Fruit fly (Drosophila melanogaster) whole organism, embryonic: ENCODE results near the gene CG16727.

Experiments used
- Awh ChIP-seq: fragments of 200-800 bp; sonication (Bioruptor generic); IDR thresholded peaks from 2 replicates; pipeline ENCODE4, ENCODE4 v1.3.6; 2022; ENCODE audit warnings: missing biosample characterization, missing genetic modification characterization
- BtbVII ChIP-seq: fragments of 200-800 bp; sonication (Bioruptor generic); optimal IDR thresholded peaks from 3 replicates; lab custom pipeline; 2017; ENCODE audit warnings: missing biosample characterization, mild to moderate bottlenecking, missing genetic modification characterization
- CG10654 ChIP-seq: fragments of 200-800 bp; sonication (Bioruptor generic); optimal IDR thresholded peaks from 2 replicates; lab custom pipeline; 2016; ENCODE audit warnings: missing biosample characterization, missing genetic modification characterization
- CG12659 ChIP-seq: fragments of 200-800 bp; sonication (Bioruptor generic); optimal IDR thresholded peaks from 3 replicates; lab custom pipeline; 2017; ENCODE audit warnings: mild to moderate bottlenecking, missing biosample characterization, missing genetic modification reagents, missing genetic modification characterization
- CG13296 ChIP-seq: fragments of 200-800 bp; sonication (Bioruptor generic); optimal IDR thresholded peaks from 3 replicates; lab custom pipeline; 2018; ENCODE audit warnings: missing biosample characterization, mild to moderate bottlenecking, missing genetic modification characterization
- CG13624 ChIP-seq: fragments of 200-800 bp; sonication (Bioruptor generic); optimal IDR thresholded peaks from 2 replicates; lab custom pipeline; 2016; ENCODE audit warnings: missing biosample characterization, missing genetic modification characterization
- CG13894 ChIP-seq: fragments of 200-800 bp; sonication (Bioruptor generic); optimal IDR thresholded peaks from 3 replicates; lab custom pipeline; 2018; ENCODE audit warnings: missing biosample characterization, mild to moderate bottlenecking, missing genetic modification characterization, moderate library complexity
- CG17568 ChIP-seq: fragments of 200-800 bp; sonication (Bioruptor generic); optimal IDR thresholded peaks from 2 replicates; lab custom pipeline; 2018; ENCODE audit warnings: missing biosample characterization, mild to moderate bottlenecking, missing genetic modification characterization, moderate library complexity
- CG31224 ChIP-seq: fragments of 200-800 bp; sonication (Bioruptor generic); IDR thresholded peaks from 2 replicates; pipeline ENCODE4 v1.3.6; 2022; ENCODE audit warnings: missing biosample characterization, missing genetic modification characterization
- CG31441 ChIP-seq: fragments of 200-800 bp; sonication (Bioruptor generic); IDR thresholded peaks from 2 replicates; pipeline ENCODE4 v1.3.6; 2022; ENCODE audit warnings: missing biosample characterization, missing genetic modification characterization
- CG3163 ChIP-seq: fragments of 200-800 bp; sonication (Bioruptor generic); optimal IDR thresholded peaks from 3 replicates; lab custom pipeline; 2016; ENCODE audit warnings: missing biosample characterization, missing genetic modification characterization
- CG32767 ChIP-seq: fragments of 200-800 bp; sonication (Bioruptor generic); IDR thresholded peaks from 2 replicates; pipeline ENCODE4 v1.3.6; 2022; ENCODE audit warnings: missing biosample characterization, missing genetic modification characterization
- CG32772 ChIP-seq: fragments of 200-800 bp; sonication (Bioruptor generic); IDR thresholded peaks from 2 replicates; pipeline ENCODE4 v1.3.6; 2022; ENCODE audit warnings: missing biosample characterization, missing genetic modification characterization
- CG34376 ChIP-seq: fragments of 200-800 bp; sonication (Bioruptor generic); optimal IDR thresholded peaks from 2 replicates; lab custom pipeline; 2018; ENCODE audit warnings: missing biosample characterization, mild to moderate bottlenecking, missing genetic modification characterization
- CG4404 ChIP-seq: fragments of 200-800 bp; sonication (Bioruptor generic); IDR thresholded peaks from 2 replicates; pipeline ENCODE4 v1.3.6; 2022; ENCODE audit warnings: missing biosample characterization, missing genetic modification characterization
- CG4617 ChIP-seq: fragments of 200-800 bp; sonication (Bioruptor generic); optimal IDR thresholded peaks from 3 replicates; lab custom pipeline; 2016; ENCODE audit warnings: missing biosample characterization, missing genetic modification characterization, borderline replicate concordance
- CG4707 ChIP-seq: fragments of 200-800 bp; sonication (Bioruptor generic); optimal IDR thresholded peaks from 2 replicates; lab custom pipeline; 2018; ENCODE audit warnings: missing biosample characterization, mild to moderate bottlenecking, missing genetic modification characterization, moderate library complexity
- CG4854 ChIP-seq: fragments of 200-800 bp; sonication (Bioruptor generic); optimal IDR thresholded peaks from 2 replicates; lab custom pipeline; 2016; ENCODE audit warnings: missing biosample characterization, missing genetic modification characterization, inconsistent platforms
- CG7372 ChIP-seq: fragments of 200-800 bp; sonication (Bioruptor generic); IDR thresholded peaks from 2 replicates; pipeline ENCODE4 v1.3.6; 2022; ENCODE audit warnings: missing biosample characterization, missing genetic modification characterization
- CG7987 ChIP-seq: fragments of 200-800 bp; sonication (Bioruptor generic); optimal IDR thresholded peaks from 2 replicates; lab custom pipeline; 2018; ENCODE audit warnings: missing biosample characterization, mild to moderate bottlenecking, missing genetic modification characterization, moderate library complexity
- CG8290 ChIP-seq, 3 experiments: fragments of 200-800 bp; sonication (Bioruptor generic); optimal IDR thresholded peaks; 2 replicates each; lab custom pipeline; 2016 to 2019; ENCODE audit warnings: missing biosample characterization in 3 of 3, missing genetic modification characterization in 3 of 3, mild to moderate bottlenecking in 2 of 3, moderate library complexity in 1 of 3
- CG8388 ChIP-seq: fragments of 200-800 bp; sonication (Bioruptor generic); optimal IDR thresholded peaks from 2 replicates; lab custom pipeline; 2019; ENCODE audit warnings: missing biosample characterization, mild to moderate bottlenecking, missing genetic modification characterization, moderate library complexity
- Elba2 ChIP-seq: fragments of 200-800 bp; sonication (Bioruptor generic); optimal IDR thresholded peaks from 3 replicates; lab custom pipeline; 2016; ENCODE audit warnings: missing biosample characterization, missing genetic modification characterization
- Ets65A ChIP-seq: fragments of 200-800 bp; sonication (Bioruptor generic); peaks from one replicate; lab custom pipeline; 2016; ENCODE audit warnings: missing biosample characterization, missing genetic modification characterization
- Fer1 ChIP-seq: fragments of 200-800 bp; sonication (Bioruptor generic); optimal IDR thresholded peaks from 2 replicates; lab custom pipeline; 2017; ENCODE audit warnings: missing biosample characterization, mild to moderate bottlenecking, missing genetic modification characterization
- HLH54F ChIP-seq: fragments of 200-800 bp; sonication (Bioruptor generic); optimal IDR thresholded peaks from 3 replicates; lab custom pipeline; 2016; ENCODE audit warnings: missing biosample characterization, missing genetic modification characterization
- NC2β ChIP-seq: fragments of 200-800 bp; sonication (Bioruptor generic); optimal IDR thresholded peaks from 2 replicates; lab custom pipeline; 2016; ENCODE audit warnings: missing biosample characterization, missing genetic modification characterization
- PHDP ChIP-seq: fragments of 200-800 bp; sonication (Bioruptor generic); optimal IDR thresholded peaks from 3 replicates; lab custom pipeline; 2018; ENCODE audit warnings: missing biosample characterization, mild to moderate bottlenecking, missing genetic modification characterization, moderate library complexity
- Sox102F ChIP-seq: fragments of 200-800 bp; sonication (Bioruptor generic); optimal IDR thresholded peaks from 2 replicates; lab custom pipeline; 2018; ENCODE audit warnings: missing biosample characterization, mild to moderate bottlenecking, missing genetic modification characterization, moderate library complexity
- bowl ChIP-seq: fragments of 200-800 bp; sonication (Bioruptor generic); IDR thresholded peaks from 2 replicates; pipeline ENCODE4 v1.3.6; 2022; ENCODE audit warnings: missing biosample characterization, missing genetic modification characterization
- cas ChIP-seq: fragments of 200-800 bp; sonication (Bioruptor generic); IDR thresholded peaks from 2 replicates; pipeline ENCODE4 v1.3.6; 2022; ENCODE audit warnings: missing biosample characterization, missing genetic modification characterization
- caup ChIP-seq: fragments of 200-800 bp; sonication (Bioruptor generic); optimal IDR thresholded peaks from 3 replicates; lab custom pipeline; 2017; ENCODE audit warnings: missing biosample characterization, mild to moderate bottlenecking, missing genetic modification characterization, moderate library complexity; ENCODE audit not compliant: severe bottlenecking
- chinmo ChIP-seq: fragments of 200-800 bp; sonication (Bioruptor generic); IDR thresholded peaks from 4 replicates; pipeline ENCODE4 v1.3.6; 2022; ENCODE audit warnings: missing biosample characterization, missing genetic modification characterization; ENCODE audit not compliant: partially characterized antibody
- da ChIP-seq: fragments of 200-800 bp; sonication (Bioruptor generic); optimal IDR thresholded peaks from 2 replicates; lab custom pipeline; 2016; ENCODE audit warnings: missing biosample characterization, missing genetic modification characterization
- dpn ChIP-seq, 2 experiments: fragments of 200-800 bp; sonication (Bioruptor generic); optimal IDR thresholded peaks; 3 replicates each; lab custom pipeline; 2016; ENCODE audit warnings: missing biosample characterization in 2 of 2, missing genetic modification characterization in 2 of 2
- eve ChIP-seq, 2 experiments: fragments of >200 bp; optimal IDR thresholded peaks; 2 replicates each; lab custom pipeline; 2017; ENCODE audit warnings: missing biosample characterization in 2 of 2, missing genetic modification characterization in 2 of 2
- fd102C ChIP-seq: fragments of 200-800 bp; sonication (Bioruptor generic); optimal IDR thresholded peaks from 2 replicates; lab custom pipeline; 2018; ENCODE audit warnings: missing biosample characterization, mild to moderate bottlenecking, missing genetic modification characterization, moderate library complexity
- fd64A ChIP-seq: fragments of 200-800 bp; sonication (Bioruptor generic); optimal IDR thresholded peaks from 3 replicates; lab custom pipeline; 2018; ENCODE audit warnings: missing biosample characterization, mild to moderate bottlenecking, missing genetic modification characterization
- gem ChIP-seq: fragments of 200-800 bp; sonication (Bioruptor generic); optimal IDR thresholded peaks from 2 replicates; lab custom pipeline; 2019; ENCODE audit warnings: missing biosample characterization, mild to moderate bottlenecking, missing genetic modification characterization, moderate library complexity
- hbn ChIP-seq: fragments of 200-800 bp; sonication (Bioruptor generic); IDR thresholded peaks from 2 replicates; pipeline ENCODE4 v1.3.6; 2022; ENCODE audit warnings: missing biosample characterization, missing genetic modification characterization; ENCODE audit not compliant: partially characterized antibody
- jing ChIP-seq: fragments of 200-800 bp; sonication (Bioruptor generic); optimal IDR thresholded peaks from 2 replicates; lab custom pipeline; 2018; ENCODE audit warnings: missing biosample characterization, mild to moderate bottlenecking, missing genetic modification characterization
- odd ChIP-seq: fragments of 200-800 bp; sonication (Bioruptor generic); optimal IDR thresholded peaks from 2 replicates; lab custom pipeline; 2017; ENCODE audit warnings: missing biosample characterization, mild to moderate bottlenecking, missing genetic modification characterization
- pho ChIP-seq: fragments of 200-800 bp; sonication (Bioruptor generic); optimal IDR thresholded peaks from 2 replicates; lab custom pipeline; 2016; ENCODE audit warnings: missing biosample characterization, missing genetic modification characterization
- ro ChIP-seq: fragments of 200-800 bp; sonication (Bioruptor generic); IDR thresholded peaks from 2 replicates; pipeline ENCODE4 v1.3.6; 2022; ENCODE audit warnings: missing biosample characterization, missing genetic modification characterization
- sug ChIP-seq: fragments of 200-800 bp; optimal IDR thresholded peaks from 2 replicates; lab custom pipeline; 2019; ENCODE audit warnings: missing biosample characterization, mild to moderate bottlenecking, missing genetic modification characterization, moderate library complexity
- tll ChIP-seq, 2 experiments: fragments of 200-800 bp in 1 of 2; fragments of >200 bp in 1 of 2; sonication (Bioruptor generic) in 1 of 2; optimal IDR thresholded peaks; 2 replicates each; lab custom pipeline; 2017 to 2019; ENCODE audit warnings: missing biosample characterization in 2 of 2, missing genetic modification characterization in 2 of 2, mild to moderate bottlenecking in 1 of 2, moderate library complexity in 1 of 2
- trem ChIP-seq: fragments of 200-800 bp; optimal IDR thresholded peaks from 3 replicates; lab custom pipeline; 2019; ENCODE audit warnings: missing biosample characterization, mild to moderate bottlenecking, missing genetic modification characterization, moderate library complexity

Gene CG16727

dm6 chr3R:19569139-19569538 lies 44.0 kb upstream of the CG16727 start (continued):
- TF ChIP-seq HLH54F (GFP tag; lab: Kevin White, UChicago) (no peak), CG13894 (tag; lab: Kevin White, UChicago) (no peak), CG4854 (GFP tag; lab: Kevin White, UChicago) (no peak)
- TF ChIP-seq, all 482 proteins: peak for 9

dm6 chr3R:19569654-19570053 lies 43.5 kb upstream of the CG16727 start:
- TF ChIP-seq hbn (GFP tag; lab: Robert Waterston, UW) (no peak), Ets65A (GFP tag; lab: Kevin White, UChicago) (peak; percentile 78), CG8388 (GFP tag; lab: Kevin White, UChicago) (peak; percentile 37)

dm6 chr3R:19571195-19571594 lies 42.0 kb upstream of the CG16727 start:
- TF ChIP-seq CG3163 (GFP tag; lab: Kevin White, UChicago), result no peak
- no peak for TF ChIP-seq fd102C (GFP tag; lab: Kevin White, UChicago)
- no peak for TF ChIP-seq CG31224 (GFP tag; lab: Robert Waterston, UW)
- no peak for TF ChIP-seq CG10654 (GFP tag; lab: Kevin White, UChicago)
- peak; percentile 55 for TF ChIP-seq PHDP
- no peak for TF ChIP-seq pho (GFP tag; lab: Kevin White, UChicago)
- no peak for TF ChIP-seq cas (GFP tag; lab: Robert Waterston, UW)
- no peak for TF ChIP-seq CG12659
- TF ChIP-seq CG7987, result no peak
- TF ChIP-seq CG13296 (GFP tag; lab: Kevin White, UChicago), result peak; percentile 46
- no peak for TF ChIP-seq jing (GFP tag; lab: Kevin White, UChicago)
- no peak for TF ChIP-seq Elba2 (GFP tag; lab: Kevin White, UChicago)
- TF ChIP-seq da (GFP tag; lab: Kevin White, UChicago), result no peak
- TF ChIP-seq HLH54F (GFP tag; lab: Kevin White, UChicago), result no peak
- peak; percentile 32 for TF ChIP-seq CG34376 (GFP tag; lab: Kevin White, UChicago)
- peak in 1 of 2 experiments; percentile 60 for TF ChIP-seq eve (GFP tag; optimal IDR thresholded peaks at IDR 0.05; lab: Kevin White, UChicago)
- no peak for TF ChIP-seq NC2β
- peak; percentile 51 for TF ChIP-seq sug (tag; lab: Kevin White, UChicago)
- no peak for TF ChIP-seq ro (GFP tag; lab: Robert Waterston, UW)
- TF ChIP-seq CG4404 (GFP tag; lab: Robert Waterston, UW), result no peak
- no peak for TF ChIP-seq CG4617 (GFP tag; lab: Kevin White, UChicago)
- no peak for TF ChIP-seq CG32772
- TF ChIP-seq gem (tag; lab: Kevin White, UChicago), result no peak
- peak; percentile 18 for TF ChIP-seq BtbVII
- no peak for TF ChIP-seq bowl (GFP tag; lab: Robert Waterston, UW)
- TF ChIP-seq Awh (GFP tag; lab: Robert Waterston, UW), result no peak
- TF ChIP-seq Sox102F, result no peak
- no peak for TF ChIP-seq dpn (GFP tag; optimal IDR thresholded peaks at IDR 0.05; lab: Kevin White, UChicago)
- peak; percentile 32 for TF ChIP-seq odd
- TF ChIP-seq tll (GFP tag; optimal IDR thresholded peaks at IDR 0.05; lab: Kevin White, UChicago), result no peak
- TF ChIP-seq fd64A, result no peak
- no peak for TF ChIP-seq CG32767 (GFP tag; lab: Robert Waterston, UW)
- TF ChIP-seq trem, result no peak
- TF ChIP-seq caup (GFP tag; lab: Kevin White, UChicago), result no peak
- peak; percentile 2 for TF ChIP-seq Fer1 (GFP tag; lab: Kevin White, UChicago)
- TF ChIP-seq CG7372, result no peak
- no peak for TF ChIP-seq CG13624 (GFP tag; lab: Kevin White, UChicago)
- no peak for TF ChIP-seq CG4707 (GFP tag; lab: Kevin White, UChicago)
- no peak for TF ChIP-seq CG31441 (GFP tag; lab: Robert Waterston, UW)
- peak; percentile 37 for TF ChIP-seq CG17568
- TF ChIP-seq CG8290 (GFP tag; optimal IDR thresholded peaks at IDR 0.05; lab: Kevin White, UChicago), result no peak
- peak in 1 of 2 experiments; percentile 30 for TF ChIP-seq CG8290 (tag; optimal IDR thresholded peaks at IDR 0.05; lab: Kevin White, UChicago)
- no peak for TF ChIP-seq chinmo (GFP tag; lab: Robert Waterston, UW)
